Fruit fly (Drosophila melanogaster) whole organism, embryonic: Measurements from ENCODE around the gene CG17768.

ENCODE experiments used
- Aef1 ChIP-seq: fragments of 200-800 bp; sonication (Bioruptor generic); IDR thresholded peaks from 3 replicates; pipeline ENCODE4 v1.3.6; 2022; ENCODE audit warnings: missing biosample characterization, missing genetic modification characterization
- CG10431 ChIP-seq: fragments of 200-800 bp; sonication (Bioruptor generic); optimal IDR thresholded peaks from 3 replicates; lab custom pipeline; 2018; ENCODE audit warnings: missing biosample characterization, mild to moderate bottlenecking, missing genetic modification characterization
- CG11085 ChIP-seq: fragments of 200-800 bp; sonication (Bioruptor generic); IDR thresholded peaks from 2 replicates; pipeline ENCODE4 v1.3.6; 2022; ENCODE audit warnings: missing biosample characterization, missing genetic modification characterization
- CG11093 ChIP-seq: fragments of 200-800 bp; sonication (Bioruptor generic); IDR thresholded peaks from 3 replicates; pipeline ENCODE4 v1.3.6; 2022; ENCODE audit warnings: missing biosample characterization, missing genetic modification characterization
- CG12236 ChIP-seq: fragments of 200-800 bp; sonication (Bioruptor generic); optimal IDR thresholded peaks from 2 replicates; lab custom pipeline; 2016; ENCODE audit warnings: missing biosample characterization, missing genetic modification characterization
- CG12299 ChIP-seq: fragments of 200-800 bp; sonication (Bioruptor generic); optimal IDR thresholded peaks from 2 replicates; lab custom pipeline; 2018; ENCODE audit warnings: missing biosample characterization, mild to moderate bottlenecking, missing genetic modification characterization
- CG13624 ChIP-seq: fragments of 200-800 bp; sonication (Bioruptor generic); optimal IDR thresholded peaks from 2 replicates; lab custom pipeline; 2016; ENCODE audit warnings: missing biosample characterization, missing genetic modification characterization
- CG13894 ChIP-seq: fragments of 200-800 bp; sonication (Bioruptor generic); optimal IDR thresholded peaks from 3 replicates; lab custom pipeline; 2018; ENCODE audit warnings: missing biosample characterization, mild to moderate bottlenecking, missing genetic modification characterization, moderate library complexity
- CG14710 ChIP-seq: fragments of 200-800 bp; sonication (Bioruptor generic); optimal IDR thresholded peaks from 3 replicates; lab custom pipeline; 2019; ENCODE audit warnings: missing biosample characterization, mild to moderate bottlenecking, missing genetic modification characterization, moderate library complexity
- CG2199 ChIP-seq: fragments of 200-800 bp; sonication (Bioruptor generic); IDR thresholded peaks from 3 replicates; pipeline ENCODE4 v1.3.6; 2022; ENCODE audit warnings: missing biosample characterization, missing genetic modification characterization
- CG3163 ChIP-seq: fragments of 200-800 bp; sonication (Bioruptor generic); optimal IDR thresholded peaks from 3 replicates; lab custom pipeline; 2016; ENCODE audit warnings: missing biosample characterization, missing genetic modification characterization
- CG32532 ChIP-seq: fragments of 200-800 bp; sonication (Bioruptor generic); IDR thresholded peaks from 2 replicates; pipeline ENCODE4 v1.3.6; 2022; ENCODE audit warnings: missing biosample characterization, missing genetic modification characterization
- CG32767 ChIP-seq: fragments of 200-800 bp; sonication (Bioruptor generic); IDR thresholded peaks from 2 replicates; pipeline ENCODE4 v1.3.6; 2022; ENCODE audit warnings: missing biosample characterization, missing genetic modification characterization
- CG4404 ChIP-seq: fragments of 200-800 bp; sonication (Bioruptor generic); IDR thresholded peaks from 2 replicates; pipeline ENCODE4 v1.3.6; 2022; ENCODE audit warnings: missing biosample characterization, missing genetic modification characterization
- CG6254 ChIP-seq: fragments of 200-800 bp; sonication (Bioruptor generic); optimal IDR thresholded peaks from 3 replicates; lab custom pipeline; 2017; ENCODE audit warnings: mild to moderate bottlenecking, missing biosample characterization, missing genetic modification reagents, missing genetic modification characterization
- CG8359 ChIP-seq: fragments of 200-800 bp; sonication (Bioruptor generic); optimal IDR thresholded peaks from 2 replicates; lab custom pipeline; 2017; ENCODE audit warnings: missing biosample characterization, mild to moderate bottlenecking, missing genetic modification characterization, borderline replicate concordance
- CG9797 ChIP-seq: fragments of 200-800 bp; sonication (Bioruptor generic); optimal IDR thresholded peaks from 3 replicates; lab custom pipeline; 2018; ENCODE audit warnings: missing biosample characterization, mild to moderate bottlenecking, missing genetic modification characterization
- Chrac-16 ChIP-seq: fragments of 200-800 bp; sonication (Bioruptor generic); optimal IDR thresholded peaks from 3 replicates; lab custom pipeline; 2016; ENCODE audit warnings: missing biosample characterization, missing genetic modification characterization
- Eip74EF ChIP-seq, 2 experiments: fragments of 200-800 bp in 1 of 2; fragments of >200 bp in 1 of 2; sonication (Bioruptor generic) in 1 of 2; optimal IDR thresholded peaks; 2 replicates each; lab custom pipeline; 2017 to 2019; ENCODE audit warnings: missing biosample characterization in 2 of 2, missing genetic modification characterization in 2 of 2, mild to moderate bottlenecking in 1 of 2, moderate library complexity in 1 of 2
- Ets65A ChIP-seq: fragments of 200-800 bp; sonication (Bioruptor generic); peaks from one replicate; lab custom pipeline; 2016; ENCODE audit warnings: missing biosample characterization, missing genetic modification characterization
- Fer3 ChIP-seq: fragments of 200-800 bp; sonication (Bioruptor generic); optimal IDR thresholded peaks from 2 replicates; lab custom pipeline; 2018; ENCODE audit warnings: missing biosample characterization, mild to moderate bottlenecking, missing genetic modification characterization, moderate library complexity
- Gsc ChIP-seq: fragments of 200-800 bp; sonication (Bioruptor generic); IDR thresholded peaks from 2 replicates; pipeline ENCODE4 v1.3.6; 2022; ENCODE audit warnings: missing biosample characterization, missing genetic modification characterization
- Gug ChIP-seq: fragments of 200-800 bp; sonication (Bioruptor generic); IDR thresholded peaks from 4 replicates; pipeline ENCODE4 v1.3.6; 2022; ENCODE audit warnings: missing biosample characterization, missing genetic modification characterization
- HLH4C ChIP-seq: fragments of 200-800 bp; sonication (Bioruptor generic); IDR thresholded peaks from 3 replicates; pipeline ENCODE4 v1.3.6; 2022; ENCODE audit warnings: missing biosample characterization, missing genetic modification characterization; ENCODE audit not compliant: partially characterized antibody
- Hmr ChIP-seq: fragments of 200-800 bp; sonication (Bioruptor generic); optimal IDR thresholded peaks from 3 replicates; lab custom pipeline; 2017; ENCODE audit warnings: mild to moderate bottlenecking, missing biosample characterization, missing genetic modification reagents, missing genetic modification characterization
- Hr51 ChIP-seq, 2 experiments: fragments of 200-800 bp; sonication (Bioruptor generic); optimal IDR thresholded peaks; 2 replicates in 1 of 2; 3 replicates in 1 of 2; lab custom pipeline; 2016 to 2018; ENCODE audit warnings: missing biosample characterization in 2 of 2, missing genetic modification characterization in 2 of 2, mild to moderate bottlenecking in 1 of 2, moderate library complexity in 1 of 2
- MTF-1 ChIP-seq: fragments of 200-800 bp; sonication (Bioruptor generic); optimal IDR thresholded peaks from 2 replicates; lab custom pipeline; 2018; ENCODE audit warnings: missing biosample characterization, mild to moderate bottlenecking, missing genetic modification characterization, borderline replicate concordance
- Nf-YA ChIP-seq: fragments of 200-800 bp; sonication (Bioruptor generic); IDR thresholded peaks from 2 replicates; pipeline ENCODE4 v1.3.6; 2022; ENCODE audit warnings: missing biosample characterization, missing genetic modification characterization
- NfI ChIP-seq: fragments of 200-800 bp; sonication (Bioruptor generic); optimal IDR thresholded peaks from 3 replicates; lab custom pipeline; 2018; ENCODE audit warnings: missing biosample characterization, mild to moderate bottlenecking, missing genetic modification characterization, moderate library complexity
- Ravus ChIP-seq: fragments of 200-800 bp; sonication (Bioruptor generic); IDR thresholded peaks from 2 replicates; pipeline ENCODE4 v1.3.6; 2022; ENCODE audit warnings: missing biosample characterization, missing genetic modification characterization
- Scr ChIP-seq: fragments of 200-800 bp; sonication (Bioruptor generic); IDR thresholded peaks from 2 replicates; pipeline ENCODE4 v1.3.6; 2022; ENCODE audit warnings: missing biosample characterization, missing genetic modification characterization; ENCODE audit not compliant: partially characterized antibody
- Sin3A ChIP-seq: fragments of >200 bp; optimal IDR thresholded peaks from 2 replicates; lab custom pipeline; 2018
- Sry-δ ChIP-seq: fragments of 200-800 bp; sonication (Bioruptor generic); optimal IDR thresholded peaks from 2 replicates; lab custom pipeline; 2016; ENCODE audit warnings: missing biosample characterization, missing genetic modification characterization
- Trl ChIP-seq, 3 experiments: fragments of >200 bp in 2 of 3; fragments of 200-800 bp in 1 of 3; sonication (Bioruptor generic) in 1 of 3; optimal IDR thresholded peaks; 2 replicates in 1 of 3; 3 replicates in 2 of 3; lab custom pipeline; 2016 to 2017; ENCODE audit warnings: missing biosample characterization in 1 of 3, missing genetic modification characterization in 1 of 3
- ato ChIP-seq: fragments of 200-800 bp; sonication (Bioruptor generic); IDR thresholded peaks from 2 replicates; pipeline ENCODE4 v1.3.6; 2022; ENCODE audit warnings: missing biosample characterization, missing genetic modification characterization; ENCODE audit not compliant: partially characterized antibody
- caup ChIP-seq: fragments of 200-800 bp; sonication (Bioruptor generic); optimal IDR thresholded peaks from 3 replicates; lab custom pipeline; 2017; ENCODE audit warnings: missing biosample characterization, mild to moderate bottlenecking, missing genetic modification characterization, moderate library complexity; ENCODE audit not compliant: severe bottlenecking
- ci ChIP-seq: fragments of 200-800 bp; sonication (Bioruptor generic); IDR thresholded peaks from 3 replicates; pipeline ENCODE4 v1.3.6; 2022; ENCODE audit warnings: missing biosample characterization, missing genetic modification characterization
- dpn ChIP-seq, 2 experiments: fragments of 200-800 bp; sonication (Bioruptor generic); optimal IDR thresholded peaks; 3 replicates each; lab custom pipeline; 2016; ENCODE audit warnings: missing biosample characterization in 2 of 2, missing genetic modification characterization in 2 of 2
- dysf ChIP-seq: fragments of 200-800 bp; sonication (Bioruptor generic); IDR thresholded peaks from 3 replicates; pipeline ENCODE4 v1.3.6; 2022; ENCODE audit warnings: missing biosample characterization, missing genetic modification characterization
- fru ChIP-seq: fragments of >200 bp; optimal IDR thresholded peaks from 2 replicates; lab custom pipeline; 2017
- gce ChIP-seq: fragments of 200-800 bp; sonication (Bioruptor generic); IDR thresholded peaks from 3 replicates; pipeline ENCODE4 v1.3.6; 2022; ENCODE audit warnings: missing biosample characterization, missing genetic modification characterization
- hb ChIP-seq: fragments of 200-800 bp; sonication (Bioruptor generic); IDR thresholded peaks from 3 replicates; pipeline ENCODE4 v1.3.6; 2022; ENCODE audit warnings: missing biosample characterization, missing genetic modification characterization; ENCODE audit not compliant: partially characterized antibody
- hbn ChIP-seq: fragments of 200-800 bp; sonication (Bioruptor generic); IDR thresholded peaks from 2 replicates; pipeline ENCODE4 v1.3.6; 2022; ENCODE audit warnings: missing biosample characterization, missing genetic modification characterization; ENCODE audit not compliant: partially characterized antibody
- hth ChIP-seq: fragments of >200 bp; optimal IDR thresholded peaks from 2 replicates; lab custom pipeline; 2017; ENCODE audit warnings: inconsistent platforms
- mirr ChIP-seq: fragments of 200-800 bp; sonication (Bioruptor generic); optimal IDR thresholded peaks from 3 replicates; lab custom pipeline; 2018; ENCODE audit warnings: missing biosample characterization, mild to moderate bottlenecking, missing genetic modification characterization
- pnt ChIP-seq: fragments of 200-800 bp; sonication (Bioruptor generic); optimal IDR thresholded peaks from 3 replicates; lab custom pipeline; 2016; ENCODE audit warnings: missing biosample characterization, missing genetic modification characterization
- psq ChIP-seq: fragments of 200-800 bp; sonication (Bioruptor generic); optimal IDR thresholded peaks from 2 replicates; lab custom pipeline; 2017; ENCODE audit warnings: missing biosample characterization, missing genetic modification characterization
- row ChIP-seq: fragments of 200-800 bp; sonication (Bioruptor generic); IDR thresholded peaks from 3 replicates; pipeline ENCODE4 v1.3.6; 2022; ENCODE audit warnings: missing biosample characterization, missing genetic modification characterization
- sens ChIP-seq: fragments of 200-800 bp; sonication (Bioruptor generic); peaks from one replicate; lab custom pipeline; 2016; ENCODE audit warnings: missing biosample characterization, missing genetic modification characterization
- ssp ChIP-seq: fragments of 200-800 bp; sonication (Bioruptor generic); IDR thresholded peaks from 2 replicates; pipeline ENCODE4 v1.3.6; 2022; ENCODE audit warnings: missing biosample characterization, missing genetic modification characterization
- wek ChIP-seq: fragments of 200-800 bp; sonication (Bioruptor generic); optimal IDR thresholded peaks from 3 replicates; lab custom pipeline; 2018; ENCODE audit warnings: missing biosample characterization, mild to moderate bottlenecking, missing genetic modification characterization, moderate library complexity
- zfh1 ChIP-seq: fragments of 200-800 bp; sonication (Bioruptor generic); IDR thresholded peaks from 3 replicates; pipeline ENCODE4 v1.3.6; 2022; ENCODE audit warnings: missing biosample characterization, missing genetic modification characterization

CG17768 gene

DNA sequence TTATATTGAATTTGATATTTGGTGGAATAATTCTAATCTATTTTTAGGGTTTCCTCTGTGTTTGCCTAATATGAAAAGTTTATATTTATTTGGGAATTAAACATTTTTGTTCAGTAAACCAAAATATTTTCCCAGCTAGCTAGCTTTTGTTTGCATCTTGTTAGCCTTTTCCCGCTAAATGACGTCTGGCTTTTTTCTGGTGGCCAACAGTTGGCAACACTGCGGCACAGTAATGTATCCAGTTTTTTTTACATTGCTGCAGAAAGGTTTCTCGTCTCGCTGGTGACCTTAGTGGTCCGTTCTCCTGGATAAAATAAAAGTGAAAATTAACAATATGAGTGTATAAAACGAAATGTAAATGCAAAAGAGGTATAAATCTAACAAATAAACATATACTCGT is 40.8 kb downstream of the CG17768 start, which contains the start of gene lft:
lft (plus strand) TSS at position 243 of the 400 bp plus-strand sequence.
- TF ChIP-seq Gug = no peak
- no peak for TF ChIP-seq wek (GFP tag; lab: Kevin White, UChicago)
- TF ChIP-seq CG3163 (GFP tag; lab: Kevin White, UChicago) = no peak
- TF ChIP-seq CG4404 (GFP tag; lab: Robert Waterston, UW) = no peak
- peak; percentile 55; the same call in 2 of the 3 replicates for TF ChIP-seq row (GFP tag; lab: Robert Waterston, UW)
- TF ChIP-seq ato = no peak
- no peak for TF ChIP-seq fru (lab: Kevin White, UChicago)
- TF ChIP-seq caup (GFP tag; lab: Kevin White, UChicago) = no peak
- no peak for TF ChIP-seq Eip74EF (GFP tag; optimal IDR thresholded peaks at IDR 0.05; lab: Kevin White, UChicago)
- no peak for TF ChIP-seq CG32532
- no peak for TF ChIP-seq gce (GFP tag; lab: Robert Waterston, UW)
- TF ChIP-seq CG8359 = no peak
- TF ChIP-seq CG13624 (GFP tag; lab: Kevin White, UChicago) = no peak
- TF ChIP-seq CG12236 (GFP tag; lab: Kevin White, UChicago) = no peak
- no peak for TF ChIP-seq Ravus
- TF ChIP-seq CG9797 (GFP tag; lab: Kevin White, UChicago) = peak; percentile 2
- TF ChIP-seq ci (GFP tag; lab: Robert Waterston, UW) = 0 out of 3 replicates have a peak, but pooled peaks have one; percentile 24
- no peak for TF ChIP-seq ssp
- TF ChIP-seq Chrac-16 (GFP tag; lab: Kevin White, UChicago) = no peak
- no peak for TF ChIP-seq hb (GFP tag; lab: Robert Waterston, UW)
- peak; percentile 30 for TF ChIP-seq sens (GFP tag; lab: Kevin White, UChicago)
- TF ChIP-seq Sin3A (lab: Kevin White, UChicago) = no peak
- no peak for TF ChIP-seq CG11085 (GFP tag; lab: Robert Waterston, UW)
- no peak for TF ChIP-seq CG32767 (GFP tag; lab: Robert Waterston, UW)
- TF ChIP-seq dpn (GFP tag; optimal IDR thresholded peaks at IDR 0.05; lab: Kevin White, UChicago) = no peak
- no peak for TF ChIP-seq Trl (optimal IDR thresholded peaks at IDR 0.05; lab: Kevin White, UChicago)
- TF ChIP-seq Trl (GFP tag; optimal IDR thresholded peaks at IDR 0.05; lab: Kevin White, UChicago) = no peak
- peak; percentile 36 for TF ChIP-seq Sry-δ (GFP tag; lab: Kevin White, UChicago)
- TF ChIP-seq pnt (GFP tag; lab: Kevin White, UChicago) = no peak
- TF ChIP-seq mirr (GFP tag; lab: Kevin White, UChicago) = no peak
- TF ChIP-seq Nf-YA = no peak
- no peak for TF ChIP-seq Aef1
- TF ChIP-seq CG12299 = no peak
- TF ChIP-seq CG11093 (GFP tag; lab: Robert Waterston, UW) = no peak
- no peak for TF ChIP-seq MTF-1 (GFP tag; lab: Kevin White, UChicago)
- TF ChIP-seq hbn = no peak
- TF ChIP-seq CG10431 (GFP tag; lab: Kevin White, UChicago) = no peak
- TF ChIP-seq Ets65A (GFP tag; lab: Kevin White, UChicago) = no peak
- TF ChIP-seq CG14710 = peak; percentile 3
- no peak for TF ChIP-seq Hr51 (GFP tag; optimal IDR thresholded peaks at IDR 0.05; lab: Kevin White, UChicago)
- TF ChIP-seq dysf (GFP tag; lab: Robert Waterston, UW) = no peak
- TF ChIP-seq Hmr (GFP tag; lab: Kevin White, UChicago) = no peak
- no peak for TF ChIP-seq psq (GFP tag; lab: Kevin White, UChicago)
- no peak for TF ChIP-seq HLH4C
- no peak for TF ChIP-seq CG6254 (GFP tag; lab: Kevin White, UChicago)
- no peak for TF ChIP-seq hth (lab: Kevin White, UChicago)
- no peak for TF ChIP-seq Gsc (GFP tag; lab: Robert Waterston, UW)
- no peak for TF ChIP-seq zfh1 (GFP tag; lab: Robert Waterston, UW)
- no peak for TF ChIP-seq CG13894 (tag; lab: Kevin White, UChicago)
- TF ChIP-seq CG2199 (GFP tag; lab: Robert Waterston, UW) = 0 out of 3 replicates have a peak, but pooled peaks have one; percentile 45
- no peak for TF ChIP-seq Fer3 (tag; lab: Kevin White, UChicago)
- no peak for TF ChIP-seq NfI (GFP tag; lab: Kevin White, UChicago)
- TF ChIP-seq Scr (GFP tag; lab: Robert Waterston, UW) = no peak
